Worm (Caenorhabditis elegans): ENCODE data around the gene oac-4.

Gene oac-4

DNA sequence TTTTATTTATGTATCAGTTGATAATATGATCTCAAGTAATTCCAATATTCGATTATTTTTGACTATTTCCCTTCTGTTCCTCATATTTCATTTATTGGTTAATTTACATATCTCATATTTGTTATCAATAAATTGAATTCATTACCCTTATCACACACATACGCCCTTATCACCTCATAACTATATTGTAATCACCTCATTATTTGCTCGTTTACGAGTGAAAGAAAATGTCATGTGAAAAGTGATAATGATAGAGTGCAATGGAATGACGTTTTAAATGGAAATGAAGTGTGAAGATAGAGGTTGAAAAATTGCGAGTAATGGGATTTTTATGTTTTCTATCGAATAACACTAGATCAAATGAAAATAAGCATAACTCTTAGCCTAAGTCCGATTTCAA, 49.3 kb downstream of the oac-4 start (continued):
- TF ChIP-seq cey-2 (tag; optimal IDR thresholded peaks at IDR 0.05; ENCODE audit: borderline replicate concordance, insufficient read depth), result peak; percentile 21
- TF ChIP-seq zip-11 (GFP tag; IDR thresholded peaks at IDR 0.05), result no peak
- TF ChIP-seq nhr-42 (GFP tag; IDR thresholded peaks at IDR 0.05), result 0 out of 2 replicates have a peak, but pooled peaks have one; percentile 18
- TF ChIP-seq unc-62 (GFP tag; optimal IDR thresholded peaks at IDR 0.05 in 1 of 2), result peak; percentile 70 to 98
- no peak for TF ChIP-seq unc-62 (tag; optimal IDR thresholded peaks at IDR 0.05)
- peak; percentile 91 for TF ChIP-seq lin-1 (GFP tag; IDR thresholded peaks at IDR 0.05)
- TF ChIP-seq fos-1 (tag; optimal IDR thresholded peaks at IDR 0.05), result peak; percentile 36

DNA sequence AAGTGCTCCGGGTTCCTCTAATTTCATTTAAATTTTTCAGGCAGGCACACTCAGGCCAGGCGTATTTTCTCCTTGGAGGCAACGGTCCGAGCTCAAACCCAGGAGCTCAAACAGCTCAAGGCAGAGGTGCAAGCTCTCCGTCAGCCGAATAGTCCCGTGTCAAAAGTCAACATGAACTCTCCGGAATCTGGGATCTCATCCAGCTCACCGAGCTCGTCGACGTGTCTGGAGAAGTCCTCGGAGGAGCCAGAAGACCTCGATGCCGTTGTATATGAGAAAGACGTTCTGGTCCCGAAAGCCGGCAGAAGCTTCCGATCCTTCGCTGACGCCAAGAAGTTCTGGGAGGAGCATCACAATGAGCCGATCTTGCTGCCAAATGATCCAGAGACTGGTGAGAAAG, 50.1 kb downstream of the oac-4 start:
- TF ChIP-seq nhr-77 (tag; optimal IDR thresholded peaks at IDR 0.05) (no peak), set-16 (GFP tag; IDR thresholded peaks at IDR 0.05) (peak; percentile 78)

DNA sequence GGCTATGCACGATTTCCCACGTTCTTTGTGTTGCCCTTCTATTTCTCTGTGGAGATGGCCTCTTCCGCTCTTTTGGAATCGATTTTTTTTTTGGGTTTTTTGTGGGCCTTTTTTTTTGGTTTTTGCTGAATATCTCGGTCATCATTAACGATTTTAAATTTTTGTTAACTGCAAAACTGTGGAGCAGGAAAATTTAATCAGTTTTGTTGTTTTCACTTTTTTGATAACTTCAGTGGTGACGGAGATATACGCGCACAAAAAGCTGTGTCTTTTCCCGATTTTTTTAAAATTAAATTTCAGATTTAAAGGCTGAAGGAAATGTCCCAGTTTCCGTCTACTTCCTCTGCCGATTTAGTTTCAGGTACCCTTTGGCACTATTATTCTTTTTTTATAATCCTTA, 50.6 kb downstream of the oac-4 start, which contains the start of gene T24E12.1:
Gene T24E12.1 (plus strand): TSS at position 301 of the 400 bp plus-strand sequence.
- TF ChIP-seq spr-3 (GFP tag; optimal IDR thresholded peaks at IDR 0.05), result no peak
- TF ChIP-seq dve-1 (tag; optimal IDR thresholded peaks at IDR 0.05; ENCODE audit: insufficient read depth), result no peak
- TF ChIP-seq nhr-28 (tag; optimal IDR thresholded peaks at IDR 0.05), result no peak
- TF ChIP-seq madf-9 (GFP tag; conservative IDR thresholded peaks at IDR 0.05), result no peak
- TF ChIP-seq lin-39 (tag; optimal IDR thresholded peaks at IDR 0.05), result no peak
- TF ChIP-seq madf-5 (GFP tag; IDR thresholded peaks at IDR 0.05), result no peak
- TF ChIP-seq F44E2.7 (GFP tag; IDR thresholded peaks at IDR 0.05), result no peak
- TF ChIP-seq D1046.2 (GFP tag; IDR thresholded peaks at IDR 0.05), result no peak
- no peak for TF ChIP-seq F37D6.2 (tag; optimal IDR thresholded peaks at IDR 0.05)
- no peak for TF ChIP-seq nhr-48 (tag; optimal IDR thresholded peaks at IDR 0.05)
- TF ChIP-seq hmg-1.1 (GFP tag; IDR thresholded peaks at IDR 0.05), result no peak
- no peak for TF ChIP-seq mdt-29 (GFP tag; IDR thresholded peaks at IDR 0.05)
- no peak for TF ChIP-seq mxl-2 (GFP tag; conservative IDR thresholded peaks at IDR 0.05)
- TF ChIP-seq dmd-8 (GFP tag; IDR thresholded peaks at IDR 0.05), result no peak
- TF ChIP-seq pqm-1 (tag; optimal IDR thresholded peaks at IDR 0.05), result no peak

All from whole organism, L4 larva.